Worm (Caenorhabditis elegans): ENCODE measurements around the gene Y45F10B.59.
A peak's percentile ranks its signal among the peaks of the same experiment; 100 is the strongest.

The Y45F10B.59 gene

DNA sequence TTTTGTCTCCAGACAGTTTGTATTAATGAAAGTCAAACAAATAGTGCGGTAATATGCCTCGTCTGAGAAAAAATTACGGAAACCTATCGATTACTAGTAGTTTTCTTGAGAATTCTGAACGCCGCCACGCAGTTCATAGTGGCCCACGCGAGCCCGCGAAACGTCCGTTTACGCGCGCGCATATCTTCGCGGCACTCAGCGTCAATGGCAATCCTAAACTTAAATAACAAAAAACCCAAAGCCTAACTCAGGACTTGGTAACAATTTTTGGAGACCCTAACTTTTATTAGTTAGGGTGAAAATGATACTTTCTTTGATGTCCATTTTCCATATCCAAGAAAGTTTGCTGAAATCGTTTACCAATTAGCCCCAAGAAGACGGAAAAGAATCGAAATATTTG lies 991 bp upstream of the Y45F10B.59 start (continued):
- TF ChIP-seq lir-1 (GFP tag; conservative IDR thresholded peaks at IDR 0.05) (no peak), hmg-20 (GFP tag; IDR thresholded peaks at IDR 0.05) (no peak), aptf-3 (GFP tag; IDR thresholded peaks at IDR 0.05) (no peak), snpc-1.1 (tag; optimal IDR thresholded peaks at IDR 0.05; ENCODE audit: insufficient read depth) (peak; percentile 93), hsf-1 (GFP tag; IDR thresholded peaks at IDR 0.05) (peak; percentile 46; the same call in 1 of the 2 replicates), hlh-26 (GFP tag; conservative IDR thresholded peaks at IDR 0.05) (no peak), rec-8 (tag; optimal IDR thresholded peaks at IDR 0.05) (no peak)

DNA sequence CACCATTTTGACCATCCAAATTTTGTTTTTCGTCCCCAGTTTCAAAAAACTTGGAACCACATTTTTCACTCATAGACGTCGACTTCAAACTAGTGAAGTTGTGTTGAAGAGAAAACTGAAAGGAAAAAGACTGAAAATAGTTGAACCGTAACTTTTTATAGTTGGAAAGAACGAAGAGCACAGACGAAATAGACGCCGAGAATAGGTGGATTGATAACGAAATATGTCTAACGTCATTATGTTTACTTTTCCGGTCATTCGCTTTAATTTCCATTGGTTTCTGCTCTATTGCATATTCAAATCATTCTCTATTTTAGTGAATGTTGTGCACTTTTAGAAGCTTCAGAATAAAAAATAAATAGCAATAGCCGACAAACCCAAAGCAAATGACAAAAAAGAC lies 7.3 kb downstream of the Y45F10B.59 start, which contains the start of gene C08F11.13:
Gene C08F11.13, minus strand, starts transcription at position 138 of the 400 bp plus-strand sequence.
- TF ChIP-seq ztf-25 (GFP tag; IDR thresholded peaks at IDR 0.05) (no peak), nhr-80 (tag; optimal IDR thresholded peaks at IDR 0.05) (peak; percentile 26), egrh-3 (GFP tag; IDR thresholded peaks at IDR 0.05) (no peak)

DNA sequence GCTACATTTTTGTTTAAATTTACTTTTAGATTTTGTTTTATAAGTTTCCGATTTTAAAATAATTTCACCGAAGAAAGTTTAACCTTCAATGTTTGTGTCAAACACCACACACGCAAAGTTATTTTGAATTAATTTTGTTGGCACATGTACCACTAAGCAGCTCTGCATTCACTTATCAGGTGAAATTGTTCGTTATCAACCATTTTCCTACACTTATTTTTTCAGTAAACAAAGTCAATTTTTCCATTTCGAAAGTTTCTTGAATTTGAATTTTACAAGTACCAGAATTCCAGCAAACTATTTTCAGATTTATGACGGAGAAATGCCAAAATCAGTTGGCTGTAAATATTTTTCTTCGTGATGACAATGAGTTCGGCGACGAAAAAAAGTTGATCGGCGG lies 16.8 kb downstream of the Y45F10B.59 start, which contains the start of gene C08F11.3:
Gene C08F11.3, plus strand, starts transcription at position 301 of the 400 bp plus-strand sequence.
- no peak for TF ChIP-seq egl-18 (GFP tag; IDR thresholded peaks at IDR 0.05)

DNA sequence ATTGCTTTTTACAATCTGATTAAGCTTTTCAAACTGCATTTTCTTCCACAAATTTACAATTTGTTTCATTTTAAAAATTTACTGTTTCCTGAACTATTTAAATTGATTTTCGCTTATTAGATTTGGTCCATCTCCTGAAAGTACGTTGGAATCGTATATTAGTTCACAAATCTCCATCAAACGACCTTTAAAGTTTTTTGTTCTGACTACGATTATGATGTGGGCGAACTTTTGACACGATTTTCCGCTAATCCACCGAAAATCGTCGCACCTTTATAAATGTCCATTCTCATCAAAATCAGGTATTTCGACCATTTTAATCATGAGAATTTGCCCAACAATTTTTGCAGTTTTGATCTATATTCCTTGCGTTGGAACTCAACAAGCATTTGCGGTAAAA lies 21.1 kb downstream of the Y45F10B.59 start, which contains the start of gene C08F11.1:
Gene C08F11.1, plus strand, starts transcription at position 301 of the 400 bp plus-strand sequence.
- TF ChIP-seq nfya-1 (tag; optimal IDR thresholded peaks at IDR 0.05; ENCODE audit: borderline replicate concordance, insufficient read depth) (no peak), snpc-4 (GFP tag; optimal IDR thresholded peaks at IDR 0.05) (no peak), snpc-4 (tag; optimal IDR thresholded peaks at IDR 0.05) (peak in 1 of 4 experiments; percentile 29)

DNA sequence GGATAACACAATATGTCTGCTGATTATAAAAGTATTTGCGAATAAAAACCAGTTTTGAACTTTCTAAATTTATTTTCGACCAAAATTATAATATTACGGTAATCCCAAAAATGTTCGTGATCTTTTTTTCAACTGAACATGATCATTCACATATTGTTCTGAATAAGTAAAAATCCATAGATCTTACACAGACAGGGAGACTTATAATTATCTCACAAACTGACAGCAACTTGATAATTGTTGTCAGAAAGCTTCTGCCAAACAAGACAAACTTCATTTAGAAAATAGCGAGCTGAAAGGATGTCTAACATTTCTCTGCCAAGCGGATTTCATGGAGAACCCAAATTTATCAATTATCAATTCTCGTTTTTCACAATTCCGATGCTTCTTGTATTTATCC lies 24.1 kb downstream of the Y45F10B.59 start, which contains the start of gene sru-21:
Gene sru-21, plus strand, starts transcription at position 301 of the 400 bp plus-strand sequence.
- TF ChIP-seq F55B11.4 (tag; optimal IDR thresholded peaks at IDR 0.05; ENCODE audit: borderline replicate concordance, insufficient read depth) = no peak
- TF ChIP-seq ZK185.1 (tag; optimal IDR thresholded peaks at IDR 0.05; ENCODE audit: poor library complexity, severe bottlenecking) = no peak
- TF ChIP-seq mel-28 (tag; optimal IDR thresholded peaks at IDR 0.05; ENCODE audit: borderline replicate concordance) = no peak
- TF ChIP-seq zim-3 (tag; optimal IDR thresholded peaks at IDR 0.05) = no peak
- TF ChIP-seq mes-4 (tag; optimal IDR thresholded peaks at IDR 0.05) = no peak
- TF ChIP-seq nhr-80 (tag; optimal IDR thresholded peaks at IDR 0.05) = no peak
- TF ChIP-seq rpc-1 (optimal IDR thresholded peaks at IDR 0.05) = no peak
- TF ChIP-seq rpc-1 (tag; optimal IDR thresholded peaks at IDR 0.05) = no peak
- no peak for TF ChIP-seq zfh-2 (GFP tag; conservative IDR thresholded peaks at IDR 0.05)
- no peak for TF ChIP-seq ceh-79 (tag; optimal IDR thresholded peaks at IDR 0.05)
- no peak for TF ChIP-seq repo-1 (tag; optimal IDR thresholded peaks at IDR 0.05)
- TF ChIP-seq lin-40 (tag; optimal IDR thresholded peaks at IDR 0.05) = no peak
- TF ChIP-seq C06A6.2 (GFP tag; conservative IDR thresholded peaks at IDR 0.05) = no peak
- TF ChIP-seq ceh-91 (GFP tag; IDR thresholded peaks at IDR 0.05) = no peak
- no peak for TF ChIP-seq F57C9.4 (tag; optimal IDR thresholded peaks at IDR 0.05)
- TF ChIP-seq pha-4 (tag; optimal IDR thresholded peaks at IDR 0.05) = no peak
- TF ChIP-seq F23B12.7 (tag; optimal IDR thresholded peaks at IDR 0.05; ENCODE audit: insufficient read depth) = no peak
- no peak for TF ChIP-seq somi-1 (GFP tag; optimal IDR thresholded peaks at IDR 0.05)
- TF ChIP-seq Y79H2A.3 (GFP tag; conservative IDR thresholded peaks at IDR 0.05) = no peak
